Worm (Caenorhabditis elegans) whole organism, late embryonic: ENCODE data around the gene ZK632.4.

ENCODE experiments used
- C08G9.2 ChIP-seq: sonication (generic microtip); optimal IDR thresholded peaks from 2 replicates; lab custom pipeline; 2016; ENCODE audit warnings: mild to moderate bottlenecking, missing genetic modification characterization, moderate library complexity, missing compliant biosample characterization
- C38D4.7 ChIP-seq: fragments of 200-800 bp; sonication (Bioruptor generic); optimal IDR thresholded peaks from 2 replicates; lab custom pipeline; 2018; ENCODE audit warnings: mild to moderate bottlenecking, missing genetic modification characterization, moderate library complexity, missing compliant biosample characterization
- T23F11.4 ChIP-seq: fragments of 200-800 bp; sonication (Bioruptor generic); optimal IDR thresholded peaks from 2 replicates; lab custom pipeline; 2018; ENCODE audit warnings: mild to moderate bottlenecking, missing genetic modification characterization, missing compliant biosample characterization
- ama-1 ChIP-seq: fragments of 150-350 bp; optimal IDR thresholded peaks from 2 replicates; lab custom pipeline; 2014
- ceh-19 ChIP-seq: fragments of 200-800 bp; sonication (Bioruptor generic); optimal IDR thresholded peaks from 2 replicates; lab custom pipeline; 2018; ENCODE audit warnings: mild to moderate bottlenecking, missing genetic modification characterization, missing compliant biosample characterization
- ceh-24 ChIP-seq: sonication (generic microtip); optimal IDR thresholded peaks from 2 replicates; lab custom pipeline; 2016; ENCODE audit warnings: mild to moderate bottlenecking, missing genetic modification characterization, missing compliant biosample characterization
- ceh-30 ChIP-seq: fragments of 150-350 bp; optimal IDR thresholded peaks from 2 replicates; lab custom pipeline; 2014; ENCODE audit warnings: missing biosample characterization, missing genetic modification characterization
- ceh-31 ChIP-seq: sonication (generic microtip); optimal IDR thresholded peaks from 2 replicates; lab custom pipeline; 2016; ENCODE audit warnings: missing genetic modification characterization, missing compliant biosample characterization
- ceh-45 ChIP-seq: fragments of 200-800 bp; sonication (Bioruptor generic); IDR thresholded peaks from 2 replicates; pipeline ENCODE4 v1.3.6; 2022; ENCODE audit warnings: missing genetic modification reagents, missing genetic modification characterization, missing compliant biosample characterization
- ceh-48 ChIP-seq: sonication (generic microtip); optimal IDR thresholded peaks from 2 replicates; lab custom pipeline; 2016; ENCODE audit warnings: missing genetic modification characterization, inconsistent platforms, missing compliant biosample characterization
- ceh-6 ChIP-seq: fragments of 200-800 bp; sonication (Bioruptor generic); optimal IDR thresholded peaks from 2 replicates; lab custom pipeline; 2018; ENCODE audit warnings: mild to moderate bottlenecking, missing genetic modification characterization, missing compliant biosample characterization
- che-1 ChIP-seq: sonication (generic microtip); optimal IDR thresholded peaks from 2 replicates; lab custom pipeline; 2016; ENCODE audit warnings: mild to moderate bottlenecking, missing genetic modification characterization, missing compliant biosample characterization
- dmd-4 ChIP-seq: sonication (generic microtip); optimal IDR thresholded peaks from 2 replicates; lab custom pipeline; 2016; ENCODE audit warnings: borderline replicate concordance, missing genetic modification characterization, missing compliant biosample characterization
- dve-1 ChIP-seq: sonication (generic microtip); optimal IDR thresholded peaks from 2 replicates; lab custom pipeline; 2017; ENCODE audit warnings: antibody characterized with exemption, mild to moderate bottlenecking, missing genetic modification characterization, missing compliant biosample characterization
- elt-2 ChIP-seq: sonication (generic microtip); optimal IDR thresholded peaks from 2 replicates; lab custom pipeline; 2016; ENCODE audit warnings: missing genetic modification reagents, missing genetic modification characterization, missing compliant biosample characterization
- elt-4 ChIP-seq: sonication (generic microtip); optimal IDR thresholded peaks from 2 replicates; lab custom pipeline; 2016; ENCODE audit warnings: missing genetic modification characterization, missing compliant biosample characterization
- ets-4 ChIP-seq: sonication (generic microtip); optimal IDR thresholded peaks from 2 replicates; lab custom pipeline; 2016; ENCODE audit warnings: missing genetic modification characterization, missing compliant biosample characterization
- fax-1 ChIP-seq: sonication (generic microtip); optimal IDR thresholded peaks from 2 replicates; lab custom pipeline; 2016; ENCODE audit warnings: missing genotype, missing genetic modification characterization, missing compliant biosample characterization
- hlh-13 ChIP-seq: fragments of 200-800 bp; sonication (Bioruptor generic); optimal IDR thresholded peaks from 2 replicates; lab custom pipeline; 2018; ENCODE audit warnings: mild to moderate bottlenecking, missing genetic modification characterization, missing compliant biosample characterization
- hlh-15 ChIP-seq: sonication (generic microtip); optimal IDR thresholded peaks from 2 replicates; lab custom pipeline; 2016; ENCODE audit warnings: missing genetic modification characterization, missing compliant biosample characterization
- hlh-30 ChIP-seq: sonication (generic microtip); optimal IDR thresholded peaks from 2 replicates; lab custom pipeline; 2017; ENCODE audit warnings: antibody characterized with exemption, missing genetic modification characterization, missing compliant biosample characterization; ENCODE audit not compliant: insufficient read depth
- hlh-6 ChIP-seq: sonication (generic microtip); optimal IDR thresholded peaks from 2 replicates; lab custom pipeline; 2016; ENCODE audit warnings: missing genotype, missing genetic modification characterization, missing compliant biosample characterization
- lim-6 ChIP-seq: sonication (generic microtip); optimal IDR thresholded peaks from 2 replicates; lab custom pipeline; 2016; ENCODE audit warnings: missing genetic modification characterization, missing compliant biosample characterization
- lin-11 ChIP-seq: fragments of 200-800 bp; sonication (Bioruptor generic); optimal IDR thresholded peaks from 2 replicates; lab custom pipeline; 2018; ENCODE audit warnings: mild to moderate bottlenecking, missing genetic modification characterization, missing compliant biosample characterization
- mec-3 ChIP-seq: sonication (generic microtip); optimal IDR thresholded peaks from 2 replicates; lab custom pipeline; 2016; ENCODE audit warnings: borderline replicate concordance, missing genetic modification characterization, missing compliant biosample characterization
- nfya-1 ChIP-seq: sonication (generic microtip); optimal IDR thresholded peaks from 2 replicates; lab custom pipeline; 2017; ENCODE audit warnings: missing genetic modification characterization, mild to moderate bottlenecking, missing compliant biosample characterization, antibody characterized with exemption, moderate library complexity
- nhr-11 ChIP-seq: fragments of 150-350 bp; optimal IDR thresholded peaks from 2 replicates; lab custom pipeline; 2014; ENCODE audit warnings: missing biosample characterization, missing genetic modification characterization
- nhr-232 ChIP-seq: sonication (generic microtip); optimal IDR thresholded peaks from 2 replicates; lab custom pipeline; 2016; ENCODE audit warnings: missing genetic modification characterization, missing compliant biosample characterization
- npax-4 ChIP-seq: sonication (generic microtip); optimal IDR thresholded peaks from 2 replicates; lab custom pipeline; 2016; ENCODE audit warnings: missing genetic modification characterization, missing compliant biosample characterization
- odd-2 ChIP-seq: sonication (generic microtip); optimal IDR thresholded peaks from 2 replicates; lab custom pipeline; 2017; ENCODE audit warnings: antibody characterized with exemption, mild to moderate bottlenecking, missing genetic modification characterization, missing compliant biosample characterization
- pag-3 ChIP-seq: sonication (generic microtip); optimal IDR thresholded peaks from 2 replicates; lab custom pipeline; 2016; ENCODE audit warnings: missing compliant biosample characterization, missing genetic modification characterization, borderline replicate concordance
- pat-9 ChIP-seq: fragments of 200-800 bp; sonication (Bioruptor generic); optimal IDR thresholded peaks from 2 replicates; lab custom pipeline; 2018; ENCODE audit warnings: mild to moderate bottlenecking, missing genetic modification characterization, moderate library complexity, missing compliant biosample characterization
- pax-1 ChIP-seq: fragments of 150-350 bp; optimal IDR thresholded peaks from 2 replicates; lab custom pipeline; 2014; ENCODE audit warnings: missing biosample characterization, missing genetic modification characterization
- pros-1 ChIP-seq: fragments of 150-350 bp; optimal IDR thresholded peaks from 2 replicates; lab custom pipeline; 2014; ENCODE audit warnings: missing biosample characterization, missing genetic modification reagents, missing genetic modification characterization
- sox-2 ChIP-seq: fragments of 200-800 bp; sonication (Bioruptor generic); IDR thresholded peaks from 2 replicates; pipeline ENCODE4 v1.3.6; 2022; ENCODE audit warnings: missing genetic modification reagents, missing genetic modification characterization, missing compliant biosample characterization
- sox-4 ChIP-seq: sonication (generic microtip); optimal IDR thresholded peaks from 2 replicates; lab custom pipeline; 2017; ENCODE audit warnings: mild to moderate bottlenecking, missing genetic modification characterization, inconsistent platforms, missing compliant biosample characterization
- ttx-3 ChIP-seq: sonication (generic microtip); optimal IDR thresholded peaks from 2 replicates; lab custom pipeline; 2016; ENCODE audit warnings: missing genetic modification reagents, missing genetic modification characterization, missing compliant biosample characterization
- unc-3 ChIP-seq, 2 experiments: fragments of 200-800 bp in 1 of 2; sonication (Bioruptor generic) in 1 of 2; sonication (generic microtip) in 1 of 2; conservative IDR thresholded peaks in 1 of 2; optimal IDR thresholded peaks in 1 of 2; 2 replicates each; pipeline versions ENCODE4 v1.3.6 to Lab custom; 2016 to 2022; ENCODE audit warnings: missing compliant biosample characterization in 2 of 2, missing genetic modification characterization in 2 of 2, missing genetic modification reagents in 1 of 2
- unc-55 ChIP-seq: sonication (generic microtip); optimal IDR thresholded peaks from 2 replicates; lab custom pipeline; 2017; ENCODE audit warnings: missing biosample characterization, missing genetic modification reagents, missing genetic modification characterization
- unc-86 ChIP-seq: sonication (generic microtip); optimal IDR thresholded peaks from 2 replicates; lab custom pipeline; 2016; ENCODE audit warnings: missing genetic modification characterization, missing compliant biosample characterization

Gene ZK632.4

DNA sequence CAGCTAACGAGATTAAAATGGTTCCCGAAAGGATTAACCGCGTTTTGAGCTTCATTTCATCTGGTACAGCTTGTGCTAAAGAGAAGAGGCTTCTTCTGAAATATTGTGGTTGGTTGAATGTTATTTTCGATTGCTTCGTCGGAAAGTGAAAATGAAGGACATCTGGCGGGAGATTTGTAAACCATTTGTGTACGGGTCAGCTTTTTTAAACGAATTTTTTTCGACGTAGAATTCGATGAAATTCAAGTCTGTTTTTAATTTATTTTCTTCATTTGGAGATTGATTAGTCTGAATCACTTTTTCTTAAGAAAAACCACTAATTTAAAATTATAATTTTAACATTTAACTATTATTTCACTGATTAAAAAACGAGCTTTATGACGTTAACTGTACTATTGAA is 27.0 kb downstream of the ZK632.4 start, which contains the start of gene sqv-3:
Gene sqv-3 (minus strand): TSS at position 101 of the 400 bp plus-strand sequence.
- no peak for TF ChIP-seq hlh-30 (tag; lab: Kevin White, UChicago)
- no peak for TF ChIP-seq ets-4 (tag; lab: Kevin White, UChicago)
- no peak for TF ChIP-seq dmd-4 (tag; lab: Kevin White, UChicago)
- TF ChIP-seq che-1, result no peak
- TF ChIP-seq dve-1, result no peak

DNA sequence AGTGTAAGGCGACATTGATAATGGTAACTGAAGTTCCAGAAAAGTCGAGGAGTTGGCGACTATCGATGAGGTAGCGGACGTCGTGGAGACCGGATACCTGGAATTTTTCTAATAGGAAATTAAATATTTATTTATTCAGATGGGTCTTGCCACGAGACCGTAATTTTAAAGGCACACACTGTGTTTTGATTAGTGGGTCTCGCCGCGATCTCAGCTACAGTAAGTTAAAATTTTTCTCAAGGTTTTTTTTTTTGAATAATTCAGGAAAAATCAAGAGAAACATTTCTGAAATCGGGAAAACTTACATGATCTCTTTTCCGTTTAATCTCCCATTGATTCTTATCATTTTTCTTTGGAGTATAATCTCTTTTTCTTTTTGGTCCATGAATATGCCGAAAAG is 28.2 kb downstream of the ZK632.4 start:
- no peak for TF ChIP-seq ama-1
- TF ChIP-seq sox-2 (GFP tag; lab: Robert Waterston, UW), result no peak
- no peak for TF ChIP-seq ceh-19 (GFP tag; lab: Kevin White, UChicago)
- TF ChIP-seq ets-4 (tag; lab: Kevin White, UChicago), result no peak
- TF ChIP-seq hlh-30 (tag; lab: Kevin White, UChicago), result no peak
- no peak for TF ChIP-seq sox-4 (tag; lab: Kevin White, UChicago)
- TF ChIP-seq ceh-30 (tag; lab: Kevin White, UChicago), result no peak
- TF ChIP-seq hlh-13, result no peak
- no peak for TF ChIP-seq odd-2 (tag; lab: Kevin White, UChicago)
- no peak for TF ChIP-seq pag-3
- TF ChIP-seq nhr-11 (tag; lab: Kevin White, UChicago), result no peak
- no peak for TF ChIP-seq ceh-45 (GFP tag; lab: Robert Waterston, UW)
- no peak for TF ChIP-seq T23F11.4
- no peak for TF ChIP-seq hlh-15

DNA sequence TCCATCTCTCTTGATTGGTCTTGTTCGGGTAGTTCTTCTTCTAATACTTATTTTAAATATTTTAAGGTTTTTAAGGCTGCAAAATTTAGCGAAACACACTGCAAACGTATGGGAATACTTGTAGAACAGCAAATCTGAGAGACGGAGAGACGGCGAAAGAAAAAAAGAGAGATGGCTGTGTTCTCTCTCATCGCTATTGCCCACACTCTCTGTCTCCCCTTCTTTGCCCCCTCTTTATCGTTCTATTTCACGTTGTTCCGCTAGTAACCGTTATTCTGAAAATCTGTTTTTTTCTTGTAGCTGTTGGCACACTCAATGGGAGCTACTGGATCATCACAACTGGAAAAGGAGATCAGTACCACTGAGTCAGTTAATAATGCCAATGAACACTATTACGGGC is 30.9 kb downstream of the ZK632.4 start, which contains the start of gene usp-46:
Gene usp-46 (plus strand): TSS at position 301 of the 400 bp plus-strand sequence.
- no peak for TF ChIP-seq pat-9 (tag; lab: Kevin White, UChicago)
- peak; percentile 43 for TF ChIP-seq pax-1
- peak; percentile 16 for TF ChIP-seq ceh-31

DNA sequence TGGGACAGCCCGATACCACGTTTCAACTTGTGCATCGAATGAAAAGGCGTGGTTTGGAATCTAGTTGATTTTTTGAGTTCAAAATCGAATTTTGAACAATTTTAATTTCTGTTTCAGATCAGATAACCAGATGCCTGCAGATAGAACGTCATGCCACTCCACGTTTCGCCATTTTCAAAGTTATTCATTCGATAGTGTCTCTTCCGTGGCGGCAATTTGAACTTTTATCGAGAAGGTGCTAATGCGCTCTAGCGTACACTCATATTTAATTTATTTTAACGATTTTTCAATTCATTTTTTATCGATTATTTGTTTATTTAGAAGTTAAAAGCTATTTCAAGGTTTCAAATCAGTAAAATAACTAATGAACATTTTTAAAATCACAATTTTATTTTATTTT is 31.3 kb downstream of the ZK632.4 start:
- no peak for TF ChIP-seq C08G9.2 (tag; lab: Kevin White, UChicago)
- no peak for TF ChIP-seq hlh-6 (tag; lab: Kevin White, UChicago)
- TF ChIP-seq che-1, result no peak
- TF ChIP-seq ceh-24, result no peak
- TF ChIP-seq elt-2 (tag; lab: Kevin White, UChicago), result no peak
- TF ChIP-seq unc-86 (tag; lab: Kevin White, UChicago), result no peak
- TF ChIP-seq ttx-3 (tag; lab: Kevin White, UChicago), result no peak
- TF ChIP-seq elt-4 (tag; lab: Kevin White, UChicago), result no peak
- TF ChIP-seq pax-1, result no peak
- TF ChIP-seq npax-4, result no peak
- TF ChIP-seq nfya-1 (tag; lab: Kevin White, UChicago), result no peak
- TF ChIP-seq unc-3 (GFP tag; conservative IDR thresholded peaks at IDR 0.05; lab: Robert Waterston, UW), result no peak
- TF ChIP-seq unc-3 (tag; optimal IDR thresholded peaks at IDR 0.05; lab: Kevin White, UChicago), result no peak
- no peak for TF ChIP-seq ceh-48
- no peak for TF ChIP-seq dve-1
- no peak for TF ChIP-seq fax-1 (tag; lab: Kevin White, UChicago)
- no peak for TF ChIP-seq dmd-4 (tag; lab: Kevin White, UChicago)
- TF ChIP-seq hlh-30 (tag; lab: Kevin White, UChicago), result no peak

DNA sequence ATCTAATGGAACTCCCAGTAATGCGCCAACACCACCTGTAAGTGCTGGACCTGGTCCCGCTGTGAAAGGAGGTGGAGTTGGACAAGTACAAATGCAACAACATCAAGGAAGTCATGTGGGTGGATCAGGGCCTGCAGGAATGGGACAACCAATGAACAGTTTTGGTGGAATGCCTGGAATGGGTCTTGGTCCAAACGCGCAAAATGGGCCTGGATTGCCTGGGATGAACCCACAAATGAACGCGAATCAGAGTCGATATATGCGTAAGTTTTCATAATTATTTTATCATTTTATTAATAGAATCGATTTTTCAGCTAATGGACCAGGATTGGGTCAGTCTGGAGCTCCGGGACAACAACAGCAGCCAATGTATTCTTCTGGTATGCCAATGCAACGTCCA is 34.9 kb downstream of the ZK632.4 start:
- no peak for TF ChIP-seq lim-6 (tag; lab: Kevin White, UChicago)
- no peak for TF ChIP-seq unc-86 (tag; lab: Kevin White, UChicago)
- no peak for TF ChIP-seq C38D4.7 (GFP tag; lab: Kevin White, UChicago)
- TF ChIP-seq ttx-3 (tag; lab: Kevin White, UChicago), result no peak
- TF ChIP-seq pros-1 (tag; lab: Kevin White, UChicago), result no peak
- TF ChIP-seq ceh-6, result no peak
- no peak for TF ChIP-seq hlh-13
- TF ChIP-seq lin-11 (tag; lab: Kevin White, UChicago), result no peak
- no peak for TF ChIP-seq unc-55 (GFP tag; lab: Kevin White, UChicago)
- no peak for TF ChIP-seq nhr-232
- TF ChIP-seq elt-4 (tag; lab: Kevin White, UChicago), result no peak
- no peak for TF ChIP-seq mec-3
- TF ChIP-seq ets-4 (tag; lab: Kevin White, UChicago), result no peak
- TF ChIP-seq, all 69 proteins: peak for 0
